Fruit fly (Drosophila melanogaster): ENCODE results near the gene CG4116.

The CG4116 gene

dm6 chrX:3025510-3026216 is 41.7 kb downstream of the CG4116 start:
- no peak for TF ChIP-seq CG14711 (tag; optimal IDR thresholded peaks at IDR 0.05)

dm6 chrX:3024375-3025192 is 42.8 kb downstream of the CG4116 start:
- TF ChIP-seq Mnt (GFP tag; optimal IDR thresholded peaks at IDR 0.05) (no peak), Crg-1 (GFP tag; optimal IDR thresholded peaks at IDR 0.05) (no peak), ovo (GFP tag; optimal IDR thresholded peaks at IDR 0.05) (no peak), CG7101 (tag; optimal IDR thresholded peaks at IDR 0.05) (no peak)

dm6 chrX:3022464-3022863 is 44.9 kb downstream of the CG4116 start:
- TF ChIP-seq pad (GFP tag; optimal IDR thresholded peaks at IDR 0.05): no peak
- TF ChIP-seq toe (GFP tag; optimal IDR thresholded peaks at IDR 0.05): no peak
- no peak for TF ChIP-seq bab1 (GFP tag; optimal IDR thresholded peaks at IDR 0.05)
- no peak for TF ChIP-seq Hr96 (GFP tag; optimal IDR thresholded peaks at IDR 0.05)

dm6 chrX:3021542-3021941 is 45.8 kb downstream of the CG4116 start:
- TF ChIP-seq CG11617 (GFP tag; optimal IDR thresholded peaks at IDR 0.05): no peak
- no peak for TF ChIP-seq ovo (GFP tag; optimal IDR thresholded peaks at IDR 0.05)
- TF ChIP-seq pad (GFP tag; optimal IDR thresholded peaks at IDR 0.05): no peak
- TF ChIP-seq tj (GFP tag; optimal IDR thresholded peaks at IDR 0.05): no peak
- no peak for TF ChIP-seq Clk (GFP tag; optimal IDR thresholded peaks at IDR 0.05)
- no peak for TF ChIP-seq CG7045 (GFP tag; optimal IDR thresholded peaks at IDR 0.05)
- no peak for TF ChIP-seq CG5204 (GFP tag; optimal IDR thresholded peaks at IDR 0.05)
- no peak for TF ChIP-seq CG14711 (tag; optimal IDR thresholded peaks at IDR 0.05)
- TF ChIP-seq cnc (optimal IDR thresholded peaks at IDR 0.05): no peak
- TF ChIP-seq CG12768 (GFP tag; optimal IDR thresholded peaks at IDR 0.05): no peak
- no peak for TF ChIP-seq CG1620 (GFP tag; optimal IDR thresholded peaks at IDR 0.05)
- TF ChIP-seq kay (GFP tag; ENCODE audit: borderline replicate concordance): no peak
- TF ChIP-seq Mnt (GFP tag; optimal IDR thresholded peaks at IDR 0.05): no peak
- TF ChIP-seq cic (GFP tag; optimal IDR thresholded peaks at IDR 0.05): no peak
- no peak for TF ChIP-seq toe (GFP tag; optimal IDR thresholded peaks at IDR 0.05)
- TF ChIP-seq bab1 (GFP tag; optimal IDR thresholded peaks at IDR 0.05): no peak

- TF ChIP-seq Clk (GFP tag; optimal IDR thresholded peaks at IDR 0.05): no peak
- TF ChIP-seq CG7045 (GFP tag; optimal IDR thresholded peaks at IDR 0.05): no peak
- no peak for TF ChIP-seq CG14711 (tag; optimal IDR thresholded peaks at IDR 0.05)
- TF ChIP-seq cnc (optimal IDR thresholded peaks at IDR 0.05): no peak
- TF ChIP-seq ovo (GFP tag; optimal IDR thresholded peaks at IDR 0.05): no peak
- TF ChIP-seq CG5204 (GFP tag; optimal IDR thresholded peaks at IDR 0.05): no peak
- no peak for TF ChIP-seq cic (GFP tag; optimal IDR thresholded peaks at IDR 0.05)
Observed at dm6 chrX:3019334-3019978, 47.9 kb downstream of the CG4116 start.

- TF ChIP-seq CG7101 (tag; optimal IDR thresholded peaks at IDR 0.05): no peak
- no peak for TF ChIP-seq tj (GFP tag; optimal IDR thresholded peaks at IDR 0.05)
- TF ChIP-seq ovo (GFP tag; optimal IDR thresholded peaks at IDR 0.05): no peak
- no peak for TF ChIP-seq CG33017 (tag; optimal IDR thresholded peaks at IDR 0.05)
- no peak for TF ChIP-seq cic (GFP tag; optimal IDR thresholded peaks at IDR 0.05)
- no peak for TF ChIP-seq CG1620 (GFP tag; optimal IDR thresholded peaks at IDR 0.05)
- TF ChIP-seq cnc (optimal IDR thresholded peaks at IDR 0.05): no peak
- no peak for TF ChIP-seq Crg-1 (GFP tag; optimal IDR thresholded peaks at IDR 0.05)
- no peak for TF ChIP-seq CG11617 (GFP tag; optimal IDR thresholded peaks at IDR 0.05)
- TF ChIP-seq Clk (GFP tag; optimal IDR thresholded peaks at IDR 0.05): no peak
- TF ChIP-seq Mnt (GFP tag; optimal IDR thresholded peaks at IDR 0.05): no peak
- no peak for TF ChIP-seq bab1 (GFP tag; optimal IDR thresholded peaks at IDR 0.05)
- TF ChIP-seq CG14711 (tag; optimal IDR thresholded peaks at IDR 0.05): no peak
- TF ChIP-seq toe (GFP tag; optimal IDR thresholded peaks at IDR 0.05): no peak
Observed at dm6 chrX:3018670-3019069, 48.7 kb downstream of the CG4116 start.
